Worm (Caenorhabditis elegans) whole organism, late embryonic: ENCODE data around the gene mrpl-44.

ENCODE experiments used
- ama-1 ChIP-seq: fragments of 150-350 bp; optimal IDR thresholded peaks from 2 replicates; lab custom pipeline; 2014
- dmd-4 ChIP-seq: sonication (generic microtip); optimal IDR thresholded peaks from 2 replicates; lab custom pipeline; 2016; ENCODE audit warnings: borderline replicate concordance, missing genetic modification characterization, missing compliant biosample characterization
- ets-4 ChIP-seq: sonication (generic microtip); optimal IDR thresholded peaks from 2 replicates; lab custom pipeline; 2016; ENCODE audit warnings: missing genetic modification characterization, missing compliant biosample characterization
- hlh-13 ChIP-seq: fragments of 200-800 bp; sonication (Bioruptor generic); optimal IDR thresholded peaks from 2 replicates; lab custom pipeline; 2018; ENCODE audit warnings: mild to moderate bottlenecking, missing genetic modification characterization, missing compliant biosample characterization
- nfya-1 ChIP-seq: sonication (generic microtip); optimal IDR thresholded peaks from 2 replicates; lab custom pipeline; 2017; ENCODE audit warnings: missing genetic modification characterization, mild to moderate bottlenecking, missing compliant biosample characterization, antibody characterized with exemption, moderate library complexity
- ref-2 ChIP-seq: sonication (generic microtip); optimal IDR thresholded peaks from 2 replicates; lab custom pipeline; 2016; ENCODE audit warnings: missing genetic modification characterization, missing compliant biosample characterization
- sox-4 ChIP-seq: sonication (generic microtip); optimal IDR thresholded peaks from 2 replicates; lab custom pipeline; 2017; ENCODE audit warnings: mild to moderate bottlenecking, missing genetic modification characterization, inconsistent platforms, missing compliant biosample characterization

- TF ChIP-seq ama-1 (lab: Kevin White, UChicago) (no peak), ref-2 (no peak), sox-4 (tag; lab: Kevin White, UChicago) (no peak), nfya-1 (tag; lab: Kevin White, UChicago) (no peak), ets-4 (tag; lab: Kevin White, UChicago) (no peak), hlh-13 (GFP tag; lab: Kevin White, UChicago) (no peak), dmd-4 (tag; lab: Kevin White, UChicago) (no peak)
Measured at ce11 chrIII:9114649-9115048, 25.5 kb upstream of the mrpl-44 start, which contains the start of gene ZK512.1.
